Fruit fly (Drosophila melanogaster) whole organism: ENCODE results near the gene CG3434.
A peak's percentile ranks its signal among the peaks of the same experiment; 100 is the strongest.

Source experiments
- CG8478 ChIP-seq: fragments of >200 bp; optimal IDR thresholded peaks from 2 replicates; lab custom pipeline; 2018; ENCODE audit warnings: inconsistent platforms
- Dll ChIP-seq: fragments of >200 bp; optimal IDR thresholded peaks from 2 replicates; lab custom pipeline; 2017
- EcR ChIP-seq, 2 experiments: fragments of >200 bp; optimal IDR thresholded peaks; 2 replicates each; lab custom pipeline; 2017; ENCODE audit warnings: missing biosample characterization in 2 of 2, missing genetic modification characterization in 2 of 2, missing genetic modification reagents in 2 of 2
- pan ChIP-seq: fragments of >200 bp; optimal IDR thresholded peaks from 2 replicates; lab custom pipeline; 2017
- psq ChIP-seq: fragments of >200 bp; optimal IDR thresholded peaks from 2 replicates; lab custom pipeline; 2017
- usp ChIP-seq: fragments of >200 bp; optimal IDR thresholded peaks from 2 replicates; lab custom pipeline; 2017; ENCODE audit warnings: missing biosample characterization, missing genetic modification characterization, mixed read lengths

CG3434 gene

DNA sequence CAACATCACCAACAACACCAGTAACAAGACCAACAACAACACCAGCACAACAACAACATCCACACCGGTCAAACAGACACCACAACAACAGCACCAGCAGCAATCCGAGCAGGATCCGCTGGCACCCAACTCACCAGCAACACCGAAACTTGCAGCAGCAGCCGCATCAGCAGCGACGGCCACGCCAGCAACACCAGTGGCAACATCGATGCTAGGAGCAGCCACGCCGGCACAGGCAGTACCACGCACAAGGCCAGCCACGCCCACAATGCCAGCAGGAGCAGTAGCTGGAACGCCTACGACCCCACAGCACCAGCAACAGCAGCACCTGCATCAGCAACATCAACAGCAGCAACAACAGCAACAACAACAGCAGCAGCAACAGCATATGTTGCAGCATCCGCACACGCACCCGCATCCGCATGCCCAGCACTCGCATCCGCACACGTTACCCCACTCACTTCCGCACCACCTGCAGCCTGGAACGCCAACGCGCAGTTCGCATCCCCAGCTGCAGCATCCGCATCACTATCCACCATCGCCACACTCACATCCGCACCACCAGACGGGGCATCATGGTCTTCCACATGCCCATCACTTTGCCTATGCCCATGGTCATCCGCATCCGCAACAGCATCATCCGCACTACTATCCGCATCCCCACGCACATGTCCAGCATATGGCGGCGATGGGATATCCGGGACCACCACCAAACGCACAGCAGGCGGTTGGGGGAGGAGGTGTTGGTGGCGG is 10.7 kb upstream of the CG3434 start:
- no peak for TF ChIP-seq psq (lab: Kevin White, UChicago)
- no peak for TF ChIP-seq EcR (GFP tag; optimal IDR thresholded peaks at IDR 0.05; lab: Kevin White, UChicago)
- TF ChIP-seq pan (lab: Kevin White, UChicago): no peak
- TF ChIP-seq Dll (lab: Kevin White, UChicago): no peak
- TF ChIP-seq usp (GFP tag; lab: Kevin White, UChicago): no peak
- TF ChIP-seq CG8478: no peak

DNA sequence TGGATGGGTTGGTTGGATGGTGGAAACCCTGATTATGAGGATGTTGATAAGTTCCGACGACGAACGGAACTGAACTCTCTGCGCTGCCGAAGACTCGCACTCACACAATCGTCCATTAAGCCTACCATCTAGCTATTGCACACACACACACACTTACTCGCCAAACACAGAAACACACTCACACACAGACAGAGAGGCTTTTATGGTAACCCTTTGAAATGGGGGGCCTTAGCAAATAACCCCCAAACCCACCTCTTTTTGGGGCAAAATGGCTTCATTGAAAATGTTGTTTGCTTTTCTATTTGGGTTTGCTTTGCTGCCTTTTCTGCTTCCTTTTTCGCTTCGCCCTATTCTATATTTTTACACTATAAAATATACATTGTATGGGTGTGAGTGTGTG is 8.5 kb upstream of the CG3434 start:
- TF ChIP-seq psq (lab: Kevin White, UChicago): no peak
- no peak for TF ChIP-seq usp (GFP tag; lab: Kevin White, UChicago)
- no peak for TF ChIP-seq EcR (GFP tag; optimal IDR thresholded peaks at IDR 0.05; lab: Kevin White, UChicago)
- TF ChIP-seq CG8478: no peak
- no peak for TF ChIP-seq pan (lab: Kevin White, UChicago)
- TF ChIP-seq Dll (lab: Kevin White, UChicago): no peak

DNA sequence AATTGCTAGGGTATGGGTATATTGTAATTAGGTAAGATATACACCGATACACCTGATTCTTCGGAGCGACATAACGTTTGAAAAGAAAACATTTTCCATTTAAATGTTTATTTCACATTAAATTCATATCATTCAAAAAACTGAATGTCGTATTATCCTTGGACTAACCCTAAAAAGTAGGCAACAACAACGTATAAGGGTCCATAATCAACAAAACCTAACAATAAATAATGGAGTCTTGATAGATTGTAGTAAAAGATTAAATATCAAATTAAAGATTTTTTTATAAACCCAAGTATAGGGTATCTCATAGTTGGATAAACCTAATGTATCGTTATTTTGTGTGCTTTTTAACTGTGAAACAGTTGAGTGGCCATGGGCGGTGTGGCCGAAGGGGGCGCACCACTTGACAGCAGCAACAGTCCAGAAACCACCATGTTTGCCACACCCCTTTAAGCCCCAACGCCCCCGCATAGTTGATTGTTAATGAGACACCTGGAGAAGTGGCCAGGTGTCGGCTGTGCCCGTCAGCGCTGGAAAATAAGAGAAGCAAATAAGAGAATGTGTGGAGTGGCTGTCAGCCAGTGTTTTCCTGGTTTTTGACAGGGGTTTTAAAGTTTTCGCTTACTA is 7.8 kb upstream of the CG3434 start:
- TF ChIP-seq pan (lab: Kevin White, UChicago) (peak; percentile 68), EcR (GFP tag; optimal IDR thresholded peaks at IDR 0.05; lab: Kevin White, UChicago) (no peak), psq (lab: Kevin White, UChicago) (no peak), CG8478 (no peak), Dll (lab: Kevin White, UChicago) (no peak)

DNA sequence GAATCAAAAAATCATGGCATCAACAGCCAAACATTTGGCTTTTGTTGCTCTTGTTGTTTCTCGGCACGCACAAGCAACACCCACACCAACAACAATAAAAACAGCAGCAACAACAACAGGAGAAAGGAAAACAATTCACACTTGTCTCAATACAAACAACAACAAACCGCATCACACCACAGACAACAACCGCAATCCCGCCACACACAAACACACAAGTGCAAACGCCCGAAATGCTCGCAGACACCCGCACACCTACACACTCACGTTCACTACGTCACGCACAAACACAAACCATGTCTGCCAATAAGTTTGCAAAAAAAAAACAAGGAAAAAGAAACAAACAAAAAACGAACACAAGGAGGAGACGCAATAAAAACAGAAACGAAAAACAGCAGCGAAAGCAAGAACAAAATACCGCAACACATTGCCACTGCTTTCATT is 7.2 kb upstream of the CG3434 start:
- TF ChIP-seq usp (GFP tag; lab: Kevin White, UChicago): no peak
- TF ChIP-seq Dll (lab: Kevin White, UChicago): no peak
- TF ChIP-seq EcR (GFP tag; optimal IDR thresholded peaks at IDR 0.05; lab: Kevin White, UChicago): no peak
- TF ChIP-seq pan (lab: Kevin White, UChicago): no peak
- TF ChIP-seq CG8478: no peak
- TF ChIP-seq psq (lab: Kevin White, UChicago): no peak

DNA sequence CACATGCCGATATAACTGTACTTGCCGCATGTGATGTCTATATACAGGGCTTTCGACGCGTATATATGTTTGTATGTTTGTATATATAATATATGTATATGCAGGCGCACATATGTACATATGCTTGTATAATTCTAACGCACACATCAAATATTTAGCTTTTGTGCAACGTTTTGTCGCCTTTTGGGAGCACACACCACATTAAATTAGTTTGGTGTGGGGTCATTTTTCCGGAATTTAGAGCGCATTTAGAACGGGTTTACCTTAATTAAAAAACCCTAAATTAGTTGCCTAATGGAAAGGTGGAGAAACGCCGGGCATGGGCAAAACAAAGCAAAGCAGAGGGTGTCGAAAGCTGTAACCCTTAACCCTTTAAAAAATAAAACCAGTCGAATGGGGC is 6.7 kb upstream of the CG3434 start:
- no peak for TF ChIP-seq usp (GFP tag; lab: Kevin White, UChicago)
- no peak for TF ChIP-seq pan (lab: Kevin White, UChicago)
- TF ChIP-seq EcR (GFP tag; optimal IDR thresholded peaks at IDR 0.05; lab: Kevin White, UChicago): no peak
- TF ChIP-seq Dll (lab: Kevin White, UChicago): no peak
- no peak for TF ChIP-seq psq (lab: Kevin White, UChicago)
- TF ChIP-seq CG8478: no peak

DNA sequence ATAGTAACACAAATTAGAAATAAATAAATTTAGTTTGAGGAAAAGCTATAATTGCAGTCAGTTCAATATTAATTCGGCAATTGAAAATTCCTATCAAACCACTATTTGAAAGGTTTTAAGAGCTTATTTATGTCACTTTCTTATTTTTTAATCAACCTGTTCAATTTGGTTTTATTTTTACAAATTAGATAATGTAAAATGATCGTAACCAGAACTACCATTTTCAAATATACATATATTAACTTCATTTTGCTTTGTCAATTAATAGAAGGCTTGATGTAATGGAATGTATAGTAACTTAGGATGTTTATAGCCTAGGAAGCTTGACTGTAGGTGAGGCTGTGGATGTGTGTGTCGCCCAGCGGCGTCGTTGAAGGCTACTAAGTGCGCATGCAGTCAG is 6.0 kb upstream of the CG3434 start:
- TF ChIP-seq pan (lab: Kevin White, UChicago) (no peak), EcR (GFP tag; optimal IDR thresholded peaks at IDR 0.05; lab: Kevin White, UChicago) (no peak), Dll (lab: Kevin White, UChicago) (no peak), CG8478 (no peak)

DNA sequence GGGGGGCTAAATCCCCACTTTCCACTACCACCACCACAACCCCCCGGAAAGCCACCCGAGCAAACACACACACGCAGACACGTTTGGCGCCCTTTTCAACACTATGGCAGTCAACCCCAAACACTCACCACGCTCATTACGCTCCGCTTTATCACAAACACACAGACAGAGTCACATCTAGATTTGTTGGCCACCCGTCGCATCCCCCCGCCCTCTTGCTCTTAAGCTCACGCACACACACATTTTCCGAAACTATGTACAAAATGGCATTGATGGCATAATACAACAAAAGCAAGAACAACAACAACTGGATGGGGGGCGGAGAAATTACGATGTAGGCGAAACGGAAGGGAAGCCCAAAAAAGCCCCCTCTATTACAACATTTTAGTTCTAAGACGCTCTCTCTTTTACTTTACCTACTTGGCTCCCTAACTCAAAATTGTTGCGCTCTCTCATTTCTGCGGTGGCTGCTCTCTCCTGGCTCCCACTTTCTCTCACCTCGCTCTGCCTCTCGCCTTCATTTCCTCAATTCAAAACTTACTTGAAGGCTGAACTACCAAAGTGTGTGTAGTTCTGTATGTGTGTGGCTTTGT is 5.1 kb upstream of the CG3434 start:
- TF ChIP-seq usp (GFP tag; lab: Kevin White, UChicago) (no peak), Dll (lab: Kevin White, UChicago) (no peak), psq (lab: Kevin White, UChicago) (no peak), CG8478 (no peak), EcR (GFP tag; optimal IDR thresholded peaks at IDR 0.05; lab: Kevin White, UChicago) (no peak), pan (lab: Kevin White, UChicago) (no peak)

DNA sequence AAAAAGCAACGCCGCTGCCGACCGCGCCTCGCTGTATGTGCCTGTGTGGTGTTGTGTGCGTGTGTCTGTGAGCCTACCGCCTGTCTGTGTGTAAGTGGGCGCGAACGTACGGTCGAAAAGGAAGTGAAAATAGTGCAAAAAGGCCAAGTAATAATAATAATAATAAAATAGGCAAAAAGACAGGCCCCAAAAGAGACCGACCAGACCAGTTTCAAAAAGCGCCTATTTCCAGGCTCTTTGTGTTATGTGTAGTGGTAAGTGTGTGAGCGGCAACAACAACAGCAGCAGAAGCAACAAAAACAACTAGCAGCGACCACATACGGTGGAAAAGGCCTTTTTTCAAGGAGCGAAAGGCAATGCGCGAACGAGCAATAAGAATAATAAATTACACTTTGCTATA is 2.2 kb upstream of the CG3434 start:
- TF ChIP-seq Dll (lab: Kevin White, UChicago) (no peak), pan (lab: Kevin White, UChicago) (no peak), usp (GFP tag; lab: Kevin White, UChicago) (no peak), CG8478 (no peak), psq (lab: Kevin White, UChicago) (no peak), EcR (GFP tag; optimal IDR thresholded peaks at IDR 0.05; lab: Kevin White, UChicago) (no peak)

DNA sequence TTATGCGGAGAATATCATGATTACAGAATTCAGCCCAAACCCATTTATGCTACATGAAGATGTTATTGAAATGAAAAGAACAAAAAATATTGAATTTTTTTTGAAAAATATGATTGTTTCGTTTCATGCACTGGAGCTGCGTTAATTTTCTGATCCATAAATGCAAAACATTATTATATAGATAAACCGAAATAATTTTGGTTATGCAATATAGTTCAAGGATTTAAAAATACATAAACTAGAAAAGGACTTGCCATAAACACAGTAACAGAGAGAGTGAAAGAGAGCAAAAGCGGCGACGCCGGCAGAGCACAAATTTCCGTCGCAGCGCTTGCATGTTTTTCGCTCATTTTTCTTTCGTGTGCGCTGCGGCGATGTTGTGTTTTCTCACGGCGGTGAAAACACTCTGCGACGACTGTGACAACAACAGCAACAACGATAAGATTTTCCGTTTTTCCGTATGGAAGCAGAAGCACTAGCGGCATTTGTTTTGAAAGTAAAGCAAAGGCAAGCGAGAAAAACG is 1.7 kb upstream of the CG3434 start:
- TF ChIP-seq psq (lab: Kevin White, UChicago) (no peak), EcR (GFP tag; optimal IDR thresholded peaks at IDR 0.05; lab: Kevin White, UChicago) (no peak), Dll (lab: Kevin White, UChicago) (peak; percentile 41), usp (GFP tag; lab: Kevin White, UChicago) (no peak), CG8478 (no peak)

DNA sequence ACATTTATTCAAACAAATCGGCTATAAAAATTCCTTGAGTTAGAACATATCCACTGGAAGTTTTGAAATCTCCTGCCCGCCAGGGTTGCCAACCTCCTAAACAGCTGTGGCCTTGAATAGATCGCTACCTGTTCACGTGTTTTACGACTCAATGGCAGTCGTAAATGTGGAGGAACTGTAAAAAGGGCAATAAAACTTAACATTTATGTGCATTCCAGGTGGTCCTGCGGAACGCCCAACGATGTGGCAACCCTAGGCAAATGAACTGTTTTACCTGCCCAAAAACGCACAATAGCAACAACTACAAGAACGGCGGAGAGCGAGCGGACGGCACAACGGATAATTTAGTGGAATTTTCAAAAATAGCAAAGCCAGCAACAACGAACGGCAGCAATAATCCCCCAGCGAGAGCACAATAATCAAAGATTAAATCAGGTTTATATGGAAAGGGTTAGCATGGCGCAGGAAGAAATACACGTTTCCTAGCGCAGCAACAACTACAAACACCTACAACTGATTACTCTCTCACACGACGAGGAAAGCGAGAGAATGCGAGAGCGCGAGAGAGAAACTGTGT is 1.2 kb upstream of the CG3434 start:
- TF ChIP-seq usp (GFP tag; lab: Kevin White, UChicago): no peak
- TF ChIP-seq EcR (GFP tag; optimal IDR thresholded peaks at IDR 0.05; lab: Kevin White, UChicago): no peak
- TF ChIP-seq Dll (lab: Kevin White, UChicago): no peak
- no peak for TF ChIP-seq CG8478
- no peak for TF ChIP-seq pan (lab: Kevin White, UChicago)
- no peak for TF ChIP-seq psq (lab: Kevin White, UChicago)

DNA sequence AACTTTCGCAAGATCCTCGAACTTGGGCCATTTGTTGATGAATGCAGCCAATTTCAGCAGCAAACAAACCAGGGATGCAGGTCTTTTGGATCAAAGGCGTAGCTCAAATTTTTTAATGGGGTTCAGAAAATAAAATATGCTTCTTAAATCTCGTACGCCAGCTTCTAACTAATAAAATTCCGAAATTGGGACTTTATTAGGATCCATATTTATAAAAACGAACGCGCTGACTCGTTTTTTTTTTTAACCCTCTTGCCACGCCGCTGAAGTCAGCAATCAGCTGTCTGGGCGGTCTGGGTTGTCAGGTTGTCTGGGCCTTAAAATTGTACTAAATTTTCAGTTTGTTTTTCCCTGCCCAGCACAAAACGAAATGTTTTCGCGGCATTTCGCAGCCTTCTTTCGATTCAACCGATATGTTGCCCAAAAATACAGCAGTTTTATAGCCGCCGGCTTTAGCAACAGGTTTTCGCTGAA is 2.9 kb downstream of the CG3434 start, which contains the start of gene CG3437:
TSS of gene CG3437 (minus strand) at position 51 of the 474 bp plus-strand sequence.
- TF ChIP-seq Dll (lab: Kevin White, UChicago) (no peak), usp (GFP tag; lab: Kevin White, UChicago) (no peak), pan (lab: Kevin White, UChicago) (no peak), EcR (GFP tag; optimal IDR thresholded peaks at IDR 0.05; lab: Kevin White, UChicago) (no peak), psq (lab: Kevin White, UChicago) (no peak), CG8478 (no peak)
